Worm (Caenorhabditis elegans): ENCODE results near the gene slc-46A.

DNA sequence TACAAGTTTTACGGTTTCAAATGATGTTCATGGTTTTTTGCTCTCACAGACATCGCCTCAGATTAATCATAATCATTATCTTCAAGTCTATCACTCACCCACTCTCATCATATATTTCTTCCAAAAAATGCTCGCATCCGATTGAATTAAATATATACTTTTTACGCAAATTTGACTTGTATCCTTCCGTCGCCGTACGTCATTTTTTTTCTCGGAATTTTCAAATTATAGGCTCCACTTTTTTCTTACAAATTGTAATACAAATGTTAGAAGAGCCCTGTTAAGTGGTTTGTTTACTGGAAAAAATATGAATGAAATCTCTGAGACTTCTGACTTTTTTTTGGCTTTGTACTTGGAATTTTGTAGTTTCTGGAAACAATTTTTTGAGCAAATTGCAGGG lies 31.9 kb upstream of the slc-46A start:
- TF ChIP-seq nhr-48 (tag; optimal IDR thresholded peaks at IDR 0.05) (no peak), snpc-4 (tag; optimal IDR thresholded peaks at IDR 0.05) (no peak), mep-1 (tag; optimal IDR thresholded peaks at IDR 0.05) (no peak), fos-1 (tag; optimal IDR thresholded peaks at IDR 0.05) (no peak), hmg-1.1 (GFP tag; IDR thresholded peaks at IDR 0.05) (no peak), lsy-2 (tag; optimal IDR thresholded peaks at IDR 0.05) (no peak), aly-2 (tag; optimal IDR thresholded peaks at IDR 0.05) (no peak), ztf-11 (tag; optimal IDR thresholded peaks at IDR 0.05) (no peak), egl-27 (tag; optimal IDR thresholded peaks at IDR 0.05) (no peak), dmd-8 (GFP tag; IDR thresholded peaks at IDR 0.05) (no peak), Y5F2A.4 (GFP tag; optimal IDR thresholded peaks at IDR 0.05) (no peak), fkh-10 (GFP tag; optimal IDR thresholded peaks at IDR 0.05) (no peak)

Data from whole organism, L4 larva.